Fruit fly (Drosophila melanogaster): Measurements from ENCODE around the gene axo.

DNA sequence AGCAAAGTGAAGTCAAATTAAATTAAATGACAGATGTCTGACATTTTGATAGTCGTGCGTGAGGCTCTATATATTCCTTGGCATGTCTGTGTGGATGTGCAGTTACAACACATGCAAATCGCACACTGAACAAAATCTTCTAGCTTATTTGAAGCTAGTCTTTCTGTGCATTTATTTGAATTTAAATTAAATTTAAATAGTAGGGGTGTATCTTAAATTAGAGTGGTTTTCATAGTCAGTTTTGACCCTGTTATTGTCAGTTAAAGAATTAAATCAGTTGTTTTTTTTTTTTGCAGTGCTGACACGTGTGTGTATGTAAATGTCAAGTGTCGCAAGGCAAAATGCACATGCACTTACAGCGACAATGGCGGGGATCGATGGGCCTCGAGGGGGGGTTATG lies 8.1 kb downstream of the axo start:
- TF ChIP-seq CG7101 (tag; optimal IDR thresholded peaks at IDR 0.05), result no peak
- no peak for TF ChIP-seq bab1 (GFP tag; optimal IDR thresholded peaks at IDR 0.05)
- no peak for TF ChIP-seq Hr96 (GFP tag; optimal IDR thresholded peaks at IDR 0.05)
- no peak for TF ChIP-seq CG1620 (GFP tag; optimal IDR thresholded peaks at IDR 0.05)
- no peak for TF ChIP-seq Clk (GFP tag; optimal IDR thresholded peaks at IDR 0.05)
- no peak for TF ChIP-seq toe (GFP tag; optimal IDR thresholded peaks at IDR 0.05)
- TF ChIP-seq cnc (optimal IDR thresholded peaks at IDR 0.05), result no peak
- no peak for TF ChIP-seq pad (GFP tag; optimal IDR thresholded peaks at IDR 0.05)
- no peak for TF ChIP-seq CG33017 (tag; optimal IDR thresholded peaks at IDR 0.05)
- TF ChIP-seq CG14711 (tag; optimal IDR thresholded peaks at IDR 0.05), result no peak
- TF ChIP-seq CG12768 (GFP tag; optimal IDR thresholded peaks at IDR 0.05), result no peak

Data from whole organism, adult.